Worm (Caenorhabditis elegans) whole organism, young adult: ENCODE results near the gene F37C12.18.
A peak's percentile ranks its signal among the peaks of the same experiment; 100 is the strongest.

Experiments
- B0019.2 ChIP-seq: fragments of 200-800 bp; sonication (Bioruptor generic); conservative IDR thresholded peaks from 2 replicates; pipeline ENCODE4 v1.3.6; 2022; ENCODE audit warnings: missing genetic modification reagents, missing genetic modification characterization, missing compliant biosample characterization
- B0035.1 ChIP-seq: sonication (generic microtip); optimal IDR thresholded peaks from 2 replicates; lab custom pipeline; 2016; ENCODE audit warnings: missing genetic modification characterization, mild to moderate bottlenecking, missing compliant biosample characterization, missing genotype, missing genetic modification reagents
- B0336.3 ChIP-seq: fragments of 200-800 bp; sonication (Bioruptor generic); IDR thresholded peaks from 2 replicates; pipeline ENCODE4 v1.3.6; 2022; ENCODE audit warnings: missing genetic modification characterization, missing compliant biosample characterization
- C17E4.6 ChIP-seq: fragments of 200-800 bp; sonication (Bioruptor generic); IDR thresholded peaks from 2 replicates; pipeline ENCODE4 v1.3.6; 2022; ENCODE audit warnings: missing genetic modification reagents, missing genetic modification characterization, missing compliant biosample characterization
- D2030.7 ChIP-seq: fragments of 200-800 bp; sonication (Bioruptor generic); IDR thresholded peaks from 2 replicates; pipeline ENCODE4 v1.3.6; 2022; ENCODE audit warnings: missing genetic modification reagents, missing genetic modification characterization, missing compliant biosample characterization
- F10E7.11 ChIP-seq: sonication (generic microtip); optimal IDR thresholded peaks from 2 replicates; lab custom pipeline; 2017; ENCODE audit warnings: mild to moderate bottlenecking, missing genetic modification characterization, moderate library complexity, missing compliant biosample characterization
- F22D6.2 ChIP-seq: sonication (generic microtip); optimal IDR thresholded peaks from 2 replicates; lab custom pipeline; 2016; ENCODE audit warnings: mild to moderate bottlenecking, missing genetic modification characterization, missing compliant biosample characterization
- F37B4.10 ChIP-seq: fragments of 200-800 bp; sonication (Bioruptor generic); IDR thresholded peaks from 2 replicates; pipeline ENCODE4 v1.3.6; 2022; ENCODE audit warnings: missing genetic modification characterization, missing compliant biosample characterization
- F52B5.7 ChIP-seq: sonication (generic microtip); optimal IDR thresholded peaks from 2 replicates; lab custom pipeline; 2016; ENCODE audit warnings: mild to moderate bottlenecking, missing genetic modification characterization, missing compliant biosample characterization
- K11D2.4 ChIP-seq: fragments of 200-800 bp; sonication (Bioruptor generic); IDR thresholded peaks from 2 replicates; pipeline ENCODE4 v1.3.6; 2022; ENCODE audit warnings: missing genetic modification reagents, missing genetic modification characterization, missing compliant biosample characterization
- Y53F4B.3 ChIP-seq: fragments of 200-800 bp; sonication (Bioruptor generic); IDR thresholded peaks from 2 replicates; pipeline ENCODE4 v1.3.6; 2022; ENCODE audit warnings: missing genetic modification reagents, missing genetic modification characterization, missing compliant biosample characterization
- aptf-2 ChIP-seq: fragments of 200-800 bp; sonication (Bioruptor generic); conservative IDR thresholded peaks from 2 replicates; pipeline ENCODE4 v1.3.6; 2022; ENCODE audit warnings: missing genetic modification reagents, missing genetic modification characterization, missing compliant biosample characterization
- aptf-3 ChIP-seq: fragments of 200-800 bp; sonication (Bioruptor generic); IDR thresholded peaks from 2 replicates; pipeline ENCODE4 v1.3.6; 2022; ENCODE audit warnings: missing genetic modification characterization, missing compliant biosample characterization
- athp-1 ChIP-seq: sonication (generic microtip); optimal IDR thresholded peaks from 2 replicates; lab custom pipeline; 2017; ENCODE audit warnings: mild to moderate bottlenecking, missing genetic modification characterization, missing compliant biosample characterization
- attf-3 ChIP-seq: fragments of 200-800 bp; sonication (Bioruptor generic); conservative IDR thresholded peaks from 2 replicates; pipeline ENCODE4 v1.3.6; 2022; ENCODE audit warnings: missing genetic modification reagents, missing genetic modification characterization, missing compliant biosample characterization
- attf-5 ChIP-seq: fragments of 200-800 bp; sonication (Bioruptor generic); optimal IDR thresholded peaks from 2 replicates; lab custom pipeline; 2018; ENCODE audit warnings: mild to moderate bottlenecking, missing genetic modification characterization, missing compliant biosample characterization
- cebp-1 ChIP-seq, 2 experiments: fragments of 200-800 bp in 1 of 2; sonication (Bioruptor generic) in 1 of 2; sonication (generic microtip) in 1 of 2; IDR thresholded peaks in 1 of 2; optimal IDR thresholded peaks in 1 of 2; 2 replicates each; pipeline versions ENCODE4 v1.3.6 to Lab custom; 2017 to 2022; ENCODE audit warnings: missing compliant biosample characterization in 2 of 2, missing genetic modification characterization in 2 of 2, mild to moderate bottlenecking in 1 of 2, missing genetic modification reagents in 1 of 2, moderate library complexity in 1 of 2
- cebp-2 ChIP-seq: fragments of 200-800 bp; sonication (Bioruptor generic); IDR thresholded peaks from 2 replicates; pipeline ENCODE4 v1.3.6; 2022; ENCODE audit warnings: missing genetic modification characterization, missing compliant biosample characterization
- ceh-27 ChIP-seq: fragments of 200-800 bp; sonication (Bioruptor generic); optimal IDR thresholded peaks from 2 replicates; lab custom pipeline; 2018; ENCODE audit warnings: mild to moderate bottlenecking, missing genetic modification characterization, moderate library complexity, missing compliant biosample characterization
- ceh-40 ChIP-seq: fragments of 200-800 bp; sonication (Bioruptor generic); IDR thresholded peaks from 2 replicates; pipeline ENCODE4 v1.3.6; 2022; ENCODE audit warnings: missing genetic modification characterization, missing compliant biosample characterization
- ceh-58 ChIP-seq: fragments of 200-800 bp; sonication (Bioruptor generic); IDR thresholded peaks from 2 replicates; pipeline ENCODE4 v1.3.6; 2022; ENCODE audit warnings: missing genetic modification characterization, missing compliant biosample characterization
- ceh-91 ChIP-seq: fragments of 200-800 bp; sonication (Bioruptor generic); IDR thresholded peaks from 2 replicates; pipeline ENCODE4 v1.3.6; 2022; ENCODE audit warnings: missing genetic modification reagents, missing genetic modification characterization, missing compliant biosample characterization
- chd-7 ChIP-seq: sonication (generic microtip); optimal IDR thresholded peaks from 2 replicates; lab custom pipeline; 2016; ENCODE audit warnings: mild to moderate bottlenecking, missing genetic modification characterization, moderate library complexity, missing compliant biosample characterization
- egrh-3 ChIP-seq: fragments of 200-800 bp; sonication (Bioruptor generic); IDR thresholded peaks from 2 replicates; pipeline ENCODE4 v1.3.6; 2022; ENCODE audit warnings: missing genetic modification reagents, missing genetic modification characterization, missing compliant biosample characterization
- ekl-4 ChIP-seq: fragments of 200-800 bp; sonication (Bioruptor generic); IDR thresholded peaks from 2 replicates; pipeline ENCODE4 v1.3.6; 2022; ENCODE audit warnings: missing genetic modification reagents, missing genetic modification characterization, missing compliant biosample characterization
- hlh-12 ChIP-seq: sonication (generic microtip); optimal IDR thresholded peaks from 2 replicates; lab custom pipeline; 2016; ENCODE audit warnings: missing genetic modification characterization, missing compliant biosample characterization
- hmg-1.2 ChIP-seq: fragments of 200-800 bp; sonication (Bioruptor generic); IDR thresholded peaks from 2 replicates; pipeline ENCODE4 v1.3.6; 2022; ENCODE audit warnings: missing genetic modification reagents, missing genetic modification characterization, missing compliant biosample characterization
- hmg-20 ChIP-seq: fragments of 200-800 bp; sonication (Bioruptor generic); IDR thresholded peaks from 2 replicates; pipeline ENCODE4 v1.3.6; 2022; ENCODE audit warnings: missing genetic modification reagents, missing genetic modification characterization, missing compliant biosample characterization
- let-526 ChIP-seq: fragments of 200-800 bp; sonication (Bioruptor generic); IDR thresholded peaks from 2 replicates; pipeline ENCODE4 v1.3.6; 2022; ENCODE audit warnings: missing genetic modification reagents, missing genetic modification characterization, missing compliant biosample characterization
- let-607 ChIP-seq, 2 experiments: fragments of 200-800 bp in 1 of 2; sonication (Bioruptor generic) in 1 of 2; sonication (generic microtip) in 1 of 2; optimal IDR thresholded peaks; 2 replicates each; lab custom pipeline; 2016 to 2018; ENCODE audit warnings: mild to moderate bottlenecking in 2 of 2, missing compliant biosample characterization in 2 of 2, missing genetic modification characterization in 2 of 2, moderate library complexity in 2 of 2, missing genotype in 1 of 2
- madf-3 ChIP-seq: fragments of 200-800 bp; sonication (Bioruptor generic); IDR thresholded peaks from 2 replicates; pipeline ENCODE4 v1.3.6; 2022; ENCODE audit warnings: missing genetic modification reagents, missing genetic modification characterization, missing compliant biosample characterization
- mcd-1 ChIP-seq: fragments of 200-800 bp; sonication (Bioruptor generic); IDR thresholded peaks from 2 replicates; pipeline ENCODE4 v1.3.6; 2022; ENCODE audit warnings: missing genetic modification reagents, missing genetic modification characterization, missing compliant biosample characterization
- mes-4 ChIP-seq: sonication (generic microtip); optimal IDR thresholded peaks from 2 replicates; lab custom pipeline; 2016; ENCODE audit warnings: missing genotype, missing genetic modification characterization, missing compliant biosample characterization
- mxl-1 ChIP-seq: sonication (generic microtip); optimal IDR thresholded peaks from 2 replicates; lab custom pipeline; 2016; ENCODE audit warnings: missing genetic modification characterization, missing compliant biosample characterization
- nfyb-1 ChIP-seq: fragments of 200-800 bp; sonication (Bioruptor generic); IDR thresholded peaks from 2 replicates; pipeline ENCODE4 v1.3.6; 2022; ENCODE audit warnings: missing genetic modification reagents, missing genetic modification characterization, missing compliant biosample characterization
- nhr-120 ChIP-seq: fragments of 200-800 bp; sonication (Bioruptor generic); IDR thresholded peaks from 2 replicates; pipeline ENCODE4 v1.3.6; 2022; ENCODE audit warnings: missing genetic modification characterization, missing compliant biosample characterization
- nhr-179 ChIP-seq: sonication (generic microtip); optimal IDR thresholded peaks from 2 replicates; lab custom pipeline; 2016; ENCODE audit warnings: mild to moderate bottlenecking, missing genetic modification characterization, missing compliant biosample characterization
- nhr-80 ChIP-seq: sonication (generic microtip); optimal IDR thresholded peaks from 2 replicates; lab custom pipeline; 2016; ENCODE audit warnings: missing genetic modification characterization, missing compliant biosample characterization
- pbrm-1 ChIP-seq: fragments of 200-800 bp; sonication (Bioruptor generic); IDR thresholded peaks from 2 replicates; pipeline ENCODE4 v1.3.6; 2022; ENCODE audit warnings: missing genetic modification reagents, missing genetic modification characterization, missing compliant biosample characterization
- pha-4 ChIP-seq: fragments of 150-350 bp; sonication (generic microtip); optimal IDR thresholded peaks from 2 replicates; lab custom pipeline; 2014; ENCODE audit warnings: missing biosample characterization, missing genetic modification reagents, missing genetic modification characterization
- sea-2 ChIP-seq: fragments of 200-800 bp; sonication (Bioruptor generic); IDR thresholded peaks from 2 replicates; pipeline ENCODE4 v1.3.6; 2022; ENCODE audit warnings: missing genetic modification characterization, missing compliant biosample characterization
- snpc-1.3 ChIP-seq: sonication (generic microtip); optimal IDR thresholded peaks from 2 replicates; lab custom pipeline; 2017; ENCODE audit warnings: missing genetic modification characterization, mild to moderate bottlenecking, missing compliant biosample characterization, antibody characterized with exemption, moderate library complexity, missing genotype, missing genetic modification reagents; ENCODE audit not compliant: insufficient read depth
- snpc-4 ChIP-seq, 5 experiments: fragments of 150-350 bp in 1 of 5; sonication (generic microtip) in 4 of 5; optimal IDR thresholded peaks; 2 replicates each; lab custom pipeline; 2014 to 2018; ENCODE audit warnings: missing genetic modification characterization in 5 of 5, missing biosample characterization in 3 of 5, antibody characterized with exemption in 2 of 5, mild to moderate bottlenecking in 2 of 5, missing compliant biosample characterization in 2 of 5, missing genotype in 2 of 5, moderate library complexity in 2 of 5, missing genetic modification reagents in 1 of 5
- tbp1 ChIP-seq: fragments of 200-800 bp; sonication (Bioruptor generic); optimal IDR thresholded peaks from 2 replicates; lab custom pipeline; 2018; ENCODE audit warnings: mild to moderate bottlenecking, missing genetic modification characterization, missing compliant biosample characterization
- tbx-9 ChIP-seq: sonication (generic microtip); optimal IDR thresholded peaks from 2 replicates; lab custom pipeline; 2016; ENCODE audit warnings: borderline replicate concordance, missing genetic modification characterization, inconsistent platforms, missing compliant biosample characterization
- zfh-2 ChIP-seq: fragments of 200-800 bp; sonication (Bioruptor generic); conservative IDR thresholded peaks from 2 replicates; pipeline ENCODE4 v1.3.6; 2022; ENCODE audit warnings: missing genetic modification reagents, missing genetic modification characterization, missing compliant biosample characterization
- zim-3 ChIP-seq: sonication (generic microtip); optimal IDR thresholded peaks from 2 replicates; lab custom pipeline; 2017; ENCODE audit warnings: mild to moderate bottlenecking, missing genetic modification characterization, moderate library complexity, missing compliant biosample characterization

F37C12.18 gene

DNA sequence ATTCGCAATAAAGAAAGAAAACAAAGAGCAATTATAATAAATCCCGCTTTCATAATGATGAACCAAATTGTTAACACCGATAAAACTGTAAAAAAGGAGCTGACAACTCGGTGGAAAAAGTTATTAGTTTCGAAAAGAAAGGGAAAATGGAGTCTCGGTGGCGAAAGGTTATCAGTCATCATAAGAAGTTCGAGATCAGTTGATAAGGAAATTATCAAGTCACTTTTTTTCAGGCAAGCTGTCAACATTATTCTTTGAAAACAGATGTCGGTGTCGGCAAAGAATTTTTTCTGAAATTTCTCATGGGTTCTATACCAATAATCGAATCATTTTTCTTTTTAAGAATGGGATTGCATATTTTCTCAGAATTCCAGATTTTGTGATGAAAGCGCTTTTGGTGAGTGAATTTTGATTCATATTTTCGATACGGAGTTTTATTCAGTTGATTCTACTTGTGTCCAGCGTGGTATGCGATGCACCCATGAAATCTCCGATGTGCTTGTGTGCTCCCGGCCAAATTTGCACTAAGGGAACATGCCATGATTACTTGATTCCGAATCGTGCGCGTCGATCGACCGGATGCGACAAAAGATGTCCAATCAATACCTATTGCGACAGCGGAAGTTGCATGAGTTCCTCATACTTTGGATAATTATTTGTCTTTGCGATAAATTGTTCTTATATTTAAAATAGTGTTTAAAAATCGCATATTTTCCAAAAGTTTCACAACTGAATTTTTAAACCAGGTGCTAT is 6.7 kb downstream of the F37C12.18 start, which contains the start of the genes F37C12.21 and F37C12.10 (continued):
- TF ChIP-seq cebp-1 (GFP tag; IDR thresholded peaks at IDR 0.05; lab: Robert Waterston, UW), result no peak
- TF ChIP-seq cebp-1 (tag; optimal IDR thresholded peaks at IDR 0.05; lab: Kevin White, UChicago), result peak; percentile 19
- TF ChIP-seq nhr-179 (tag; lab: Kevin White, UChicago), result no peak
- peak; percentile 15; the same call in 1 of the 2 replicates for TF ChIP-seq hmg-1.2 (GFP tag; lab: Robert Waterston, UW)
- TF ChIP-seq nhr-80, result peak; percentile 72
- no peak for TF ChIP-seq Y53F4B.3 (GFP tag; lab: Robert Waterston, UW)
- TF ChIP-seq ceh-40 (GFP tag; lab: Robert Waterston, UW), result no peak
- TF ChIP-seq aptf-3 (GFP tag; lab: Robert Waterston, UW), result 0 out of 2 replicates have a peak, but pooled peaks have one; percentile 17
- TF ChIP-seq aptf-2 (GFP tag; lab: Robert Waterston, UW), result no peak
- TF ChIP-seq F37B4.10 (GFP tag; lab: Robert Waterston, UW), result no peak
- no peak for TF ChIP-seq F52B5.7 (tag; lab: Kevin White, UChicago)
- no peak for TF ChIP-seq athp-1
- no peak for TF ChIP-seq mxl-1 (tag; lab: Kevin White, UChicago)
- no peak for TF ChIP-seq F10E7.11 (tag; lab: Kevin White, UChicago)
- TF ChIP-seq ceh-27 (GFP tag; lab: Kevin White, UChicago), result no peak
- TF ChIP-seq zfh-2, result no peak
- TF ChIP-seq B0035.1 (tag; lab: Kevin White, UChicago), result no peak
- 0 out of 2 replicates have a peak, but pooled peaks have one; percentile 63 for TF ChIP-seq cebp-2 (GFP tag; lab: Robert Waterston, UW)
- no peak for TF ChIP-seq tbx-9 (tag; lab: Kevin White, UChicago)
- TF ChIP-seq attf-5 (GFP tag; lab: Kevin White, UChicago), result no peak
- no peak for TF ChIP-seq chd-7 (tag; lab: Kevin White, UChicago)
- TF ChIP-seq nfyb-1 (GFP tag; lab: Robert Waterston, UW), result 0 out of 2 replicates have a peak, but pooled peaks have one; percentile 8
- TF ChIP-seq K11D2.4 (GFP tag; lab: Robert Waterston, UW), result no peak
- no peak for TF ChIP-seq D2030.7 (GFP tag; lab: Robert Waterston, UW)
- TF ChIP-seq sea-2, result no peak
- TF ChIP-seq egrh-3 (GFP tag; lab: Robert Waterston, UW), result no peak
- no peak for TF ChIP-seq F22D6.2
- TF ChIP-seq snpc-1.3 (tag; lab: Kevin White, UChicago), result no peak
- TF ChIP-seq pbrm-1, result no peak
- no peak for TF ChIP-seq zim-3 (tag; lab: Kevin White, UChicago)
- TF ChIP-seq tbp1 (GFP tag; lab: Kevin White, UChicago), result no peak
- no peak for TF ChIP-seq C17E4.6
- 0 out of 2 replicates have a peak, but pooled peaks have one; percentile 6 for TF ChIP-seq mcd-1
- no peak for TF ChIP-seq pha-4 (tag; lab: Kevin White, UChicago)
- TF ChIP-seq hmg-20, result no peak
- no peak for TF ChIP-seq ceh-58 (GFP tag; lab: Robert Waterston, UW)
- TF ChIP-seq B0019.2 (GFP tag; lab: Robert Waterston, UW), result no peak
- TF ChIP-seq hlh-12 (tag; lab: Kevin White, UChicago), result no peak
- TF ChIP-seq ekl-4 (GFP tag; lab: Robert Waterston, UW), result no peak
- TF ChIP-seq nhr-120 (GFP tag; lab: Robert Waterston, UW), result no peak
- no peak for TF ChIP-seq let-526 (GFP tag; lab: Robert Waterston, UW)
- 0 out of 2 replicates have a peak, but pooled peaks have one; percentile 19 for TF ChIP-seq madf-3 (GFP tag; lab: Robert Waterston, UW)
- TF ChIP-seq B0336.3 (GFP tag; lab: Robert Waterston, UW), result peak; percentile 62
- TF ChIP-seq let-607 (tag; optimal IDR thresholded peaks at IDR 0.05; lab: Kevin White, UChicago), result peak in 1 of 2 experiments; percentile 24
- TF ChIP-seq mes-4 (tag; lab: Kevin White, UChicago), result no peak
- no peak for TF ChIP-seq snpc-4 (GFP tag; optimal IDR thresholded peaks at IDR 0.05; lab: Kevin White, UChicago)
- no peak for TF ChIP-seq snpc-4 (tag; optimal IDR thresholded peaks at IDR 0.05; lab: Kevin White, UChicago)
- no peak for TF ChIP-seq attf-3 (GFP tag; lab: Robert Waterston, UW)
- no peak for TF ChIP-seq ceh-91
